Fruit fly (Drosophila melanogaster): Measurements from ENCODE around the gene CG34132.

DNA sequence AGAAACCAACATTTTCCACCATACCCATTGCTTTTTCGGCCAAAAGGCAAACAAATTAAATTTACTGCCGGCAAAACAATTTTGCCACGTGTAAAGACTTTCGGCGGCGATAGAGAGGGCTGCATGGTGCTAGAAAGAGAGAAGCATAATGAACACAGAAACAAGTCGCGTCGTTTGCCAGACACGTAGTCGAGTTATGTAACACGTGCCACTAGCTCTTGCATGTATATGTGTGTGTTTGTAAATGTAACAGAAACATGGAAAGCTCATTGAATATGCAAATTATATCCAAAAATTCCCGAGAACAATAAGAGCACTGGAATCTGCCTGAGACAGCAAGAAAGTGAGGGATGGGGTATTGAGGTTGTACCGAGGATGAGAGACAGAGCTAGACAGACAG lies 45.4 kb downstream of the CG34132 start:
- TF ChIP-seq usp (GFP tag; optimal IDR thresholded peaks at IDR 0.05) (no peak), Dll (optimal IDR thresholded peaks at IDR 0.05) (no peak), CG8478 (optimal IDR thresholded peaks at IDR 0.05) (no peak), pan (optimal IDR thresholded peaks at IDR 0.05) (no peak)
